Worm (Caenorhabditis elegans) whole organism, L4 larva: ENCODE results near the gene F53A2.3.

Experiments
- D1046.2 ChIP-seq: fragments of 200-800 bp; sonication (Bioruptor generic); IDR thresholded peaks from 2 replicates; pipeline ENCODE4 v1.3.6; 2022; ENCODE audit warnings: missing genetic modification characterization, missing compliant biosample characterization
- F37D6.2 ChIP-seq: sonication (generic microtip); optimal IDR thresholded peaks from 2 replicates; lab custom pipeline; 2016; ENCODE audit warnings: mild to moderate bottlenecking, missing genetic modification characterization, missing compliant biosample characterization
- F44E2.7 ChIP-seq: fragments of 200-800 bp; sonication (Bioruptor generic); IDR thresholded peaks from 2 replicates; pipeline ENCODE4 v2.1.2; 2022; ENCODE audit warnings: missing genetic modification characterization, missing compliant biosample characterization
- F49E8.2 ChIP-seq: sonication (generic microtip); optimal IDR thresholded peaks from 2 replicates; lab custom pipeline; 2016; ENCODE audit warnings: missing compliant biosample characterization, mild to moderate bottlenecking, missing genetic modification characterization, borderline replicate concordance
- Y48G9A.11 ChIP-seq: fragments of 200-800 bp; sonication (Bioruptor generic); IDR thresholded peaks from 2 replicates; pipeline ENCODE4 v1.3.6; 2022; ENCODE audit warnings: missing genetic modification reagents, missing genetic modification characterization, missing compliant biosample characterization
- ZK337.2 ChIP-seq: fragments of 200-800 bp; sonication (Bioruptor generic); IDR thresholded peaks from 2 replicates; pipeline ENCODE4 v1.3.6; 2022; ENCODE audit warnings: missing genetic modification reagents, missing genetic modification characterization, missing compliant biosample characterization
- ZK546.5 ChIP-seq, 2 experiments: sonication (generic microtip); optimal IDR thresholded peaks; 2 replicates each; lab custom pipeline; 2017; ENCODE audit warnings: missing biosample characterization in 2 of 2, missing genetic modification characterization in 2 of 2
- attf-4 ChIP-seq: sonication (generic microtip); optimal IDR thresholded peaks from 3 replicates; lab custom pipeline; 2017; ENCODE audit warnings: missing biosample characterization, missing genetic modification characterization
- ceh-28 ChIP-seq: fragments of 150-350 bp; optimal IDR thresholded peaks from 2 replicates; lab custom pipeline; 2014; ENCODE audit warnings: missing biosample characterization, missing genetic modification reagents, missing genetic modification characterization
- cey-2 ChIP-seq: sonication (generic microtip); optimal IDR thresholded peaks from 3 replicates; lab custom pipeline; 2017; ENCODE audit warnings: missing genetic modification characterization, mild to moderate bottlenecking, missing compliant biosample characterization, antibody characterized with exemption, borderline replicate concordance; ENCODE audit not compliant: insufficient read depth
- dmd-6 ChIP-seq: fragments of 200-800 bp; sonication (Bioruptor generic); IDR thresholded peaks from 2 replicates; pipeline ENCODE4 v1.3.6; 2022; ENCODE audit warnings: missing genetic modification reagents, missing genetic modification characterization, missing compliant biosample characterization
- dpl-1 ChIP-seq: fragments of 150-350 bp; optimal IDR thresholded peaks from 2 replicates; lab custom pipeline; 2014; ENCODE audit warnings: missing biosample characterization, missing genetic modification reagents, missing genetic modification characterization
- dve-1 ChIP-seq: sonication (generic microtip); optimal IDR thresholded peaks from 2 replicates; lab custom pipeline; 2017; ENCODE audit warnings: antibody characterized with exemption, mild to moderate bottlenecking, missing genetic modification characterization, missing compliant biosample characterization; ENCODE audit not compliant: insufficient read depth
- egl-27 ChIP-seq: sonication (generic microtip); optimal IDR thresholded peaks from 3 replicates; lab custom pipeline; 2017; ENCODE audit warnings: missing biosample characterization, missing genetic modification reagents, missing genetic modification characterization
- gei-8 ChIP-seq: fragments of 200-800 bp; sonication (Bioruptor generic); optimal IDR thresholded peaks from 2 replicates; lab custom pipeline; 2018; ENCODE audit warnings: mild to moderate bottlenecking, missing genetic modification characterization, missing compliant biosample characterization
- hlh-30 ChIP-seq: sonication (generic microtip); optimal IDR thresholded peaks from 2 replicates; lab custom pipeline; 2017; ENCODE audit warnings: antibody characterized with exemption, mild to moderate bottlenecking, missing genetic modification characterization, missing compliant biosample characterization; ENCODE audit not compliant: insufficient read depth
- lin-38 ChIP-seq: fragments of 200-800 bp; sonication (Bioruptor generic); IDR thresholded peaks from 2 replicates; pipeline ENCODE4 v1.3.6; 2022; ENCODE audit warnings: missing genetic modification reagents, missing genetic modification characterization, missing compliant biosample characterization
- lsy-2 ChIP-seq, 2 experiments: fragments of 150-350 bp in 1 of 2; sonication (generic microtip) in 1 of 2; optimal IDR thresholded peaks; 2 replicates each; lab custom pipeline; 2014 to 2017; ENCODE audit warnings: missing biosample characterization in 2 of 2, missing genetic modification characterization in 2 of 2
- madf-9 ChIP-seq: fragments of 200-800 bp; sonication (Bioruptor generic); conservative IDR thresholded peaks from 2 replicates; pipeline ENCODE4 v1.3.6; 2022; ENCODE audit warnings: missing genetic modification reagents, missing genetic modification characterization, missing compliant biosample characterization
- mep-1 ChIP-seq: fragments of 150-350 bp; sonication (generic microtip); optimal IDR thresholded peaks from 3 replicates; lab custom pipeline; 2014; ENCODE audit warnings: missing biosample characterization, missing genetic modification characterization
- mxl-2 ChIP-seq: fragments of 200-800 bp; sonication (Bioruptor generic); conservative IDR thresholded peaks from 2 replicates; pipeline ENCODE4 v1.3.6; 2022; ENCODE audit warnings: missing genetic modification reagents, missing genetic modification characterization, missing compliant biosample characterization
- mxl-3 ChIP-seq: fragments of 200-800 bp; sonication (Bioruptor generic); optimal IDR thresholded peaks from 2 replicates; lab custom pipeline; 2018; ENCODE audit warnings: mild to moderate bottlenecking, missing genetic modification characterization, missing compliant biosample characterization
- nhr-237 ChIP-seq: sonication (generic microtip); optimal IDR thresholded peaks from 2 replicates; lab custom pipeline; 2017; ENCODE audit warnings: missing biosample characterization, missing genetic modification characterization
- nhr-25 ChIP-seq: sonication (generic microtip); optimal IDR thresholded peaks from 2 replicates; lab custom pipeline; 2017; ENCODE audit warnings: missing genetic modification characterization, mild to moderate bottlenecking, missing compliant biosample characterization, antibody characterized with exemption, moderate library complexity, borderline replicate concordance; ENCODE audit not compliant: insufficient read depth
- nhr-28 ChIP-seq: fragments of 150-350 bp; optimal IDR thresholded peaks from 2 replicates; lab custom pipeline; 2014; ENCODE audit warnings: missing biosample characterization, missing genetic modification characterization
- nhr-6 ChIP-seq: fragments of 150-350 bp; optimal IDR thresholded peaks from 2 replicates; lab custom pipeline; 2014; ENCODE audit warnings: missing biosample characterization, missing genetic modification characterization
- nhr-76 ChIP-seq: fragments of 150-350 bp; optimal IDR thresholded peaks from 2 replicates; lab custom pipeline; 2014; ENCODE audit warnings: missing biosample characterization, missing genetic modification characterization
- nhr-77 ChIP-seq: fragments of 150-350 bp; optimal IDR thresholded peaks from 2 replicates; lab custom pipeline; 2014; ENCODE audit warnings: missing biosample characterization, missing genetic modification characterization
- pha-4 ChIP-seq, 2 experiments: fragments of 150-350 bp in 1 of 2; fragments of 200-800 bp in 1 of 2; sonication (Bioruptor generic) in 1 of 2; IDR thresholded peaks in 1 of 2; optimal IDR thresholded peaks in 1 of 2; 2 replicates each; pipeline versions ENCODE4 v1.3.6 to Lab custom; 2014 to 2022; ENCODE audit warnings: missing genetic modification characterization in 2 of 2, missing genetic modification reagents in 2 of 2, missing biosample characterization in 1 of 2, missing compliant biosample characterization in 1 of 2
- php-3 ChIP-seq: fragments of 200-800 bp; sonication (Bioruptor generic); IDR thresholded peaks from 2 replicates; pipeline ENCODE4 v1.3.6; 2022; ENCODE audit warnings: missing genetic modification reagents, missing genetic modification characterization, missing compliant biosample characterization
- sdz-12 ChIP-seq: fragments of 200-800 bp; sonication (Bioruptor generic); optimal IDR thresholded peaks from 2 replicates; lab custom pipeline; 2018; ENCODE audit warnings: mild to moderate bottlenecking, missing genetic modification characterization, missing compliant biosample characterization
- snpc-4 ChIP-seq: fragments of 150-350 bp; optimal IDR thresholded peaks from 2 replicates; lab custom pipeline; 2014; ENCODE audit warnings: missing biosample characterization, missing genetic modification characterization
- spr-3 ChIP-seq: fragments of 200-800 bp; sonication (Bioruptor generic); optimal IDR thresholded peaks from 2 replicates; lab custom pipeline; 2018; ENCODE audit warnings: mild to moderate bottlenecking, missing genetic modification characterization, missing compliant biosample characterization
- unc-130 ChIP-seq: sonication (generic microtip); optimal IDR thresholded peaks from 2 replicates; lab custom pipeline; 2016; ENCODE audit warnings: missing genetic modification reagents, missing genetic modification characterization, missing compliant biosample characterization
- unc-39 ChIP-seq: sonication (generic microtip); optimal IDR thresholded peaks from 2 replicates; lab custom pipeline; 2017; ENCODE audit warnings: missing biosample characterization, missing genetic modification characterization
- unc-62 ChIP-seq, 3 experiments: fragments of 150-350 bp in 1 of 3; sonication (generic microtip); optimal IDR thresholded peaks in 2 of 3; peaks in 1 of 3; 1 replicate in 1 of 3; 2 replicates in 2 of 3; lab custom pipeline; 2014 to 2017; ENCODE audit warnings: missing biosample characterization in 3 of 3, missing genetic modification characterization in 3 of 3, missing genetic modification reagents in 3 of 3, missing genotype in 1 of 3
- zfp-3 ChIP-seq: fragments of 200-800 bp; sonication (Bioruptor generic); conservative IDR thresholded peaks from 2 replicates; pipeline ENCODE4 v1.3.6; 2022; ENCODE audit warnings: missing genetic modification reagents, missing genetic modification characterization, missing compliant biosample characterization
- ztf-11 ChIP-seq: fragments of 150-350 bp; optimal IDR thresholded peaks from 2 replicates; lab custom pipeline; 2014; ENCODE audit warnings: missing biosample characterization, missing genetic modification characterization

F53A2.3 gene

DNA sequence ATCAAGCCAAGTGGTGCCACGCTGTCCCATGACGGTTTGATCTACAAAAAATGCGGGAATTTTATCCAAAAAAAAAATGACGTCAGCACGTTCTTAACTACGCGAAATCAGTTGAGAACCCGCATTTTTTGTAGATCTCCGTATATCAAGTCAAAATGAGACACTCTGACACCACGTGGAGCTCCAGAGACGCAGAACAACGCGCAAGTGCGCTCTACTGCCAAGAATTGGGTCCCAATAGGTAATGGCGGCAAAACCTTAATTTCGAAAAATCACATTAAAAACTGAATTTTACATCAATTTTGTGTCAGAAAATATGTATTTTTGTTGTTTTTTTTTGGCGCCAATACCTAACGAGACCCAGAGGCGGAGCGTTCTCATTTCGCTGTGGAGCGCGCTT, 22.6 kb downstream of the F53A2.3 start:
- TF ChIP-seq D1046.2 (GFP tag; lab: Robert Waterston, UW) (0 out of 2 replicates have a peak, but pooled peaks have one; percentile 9), nhr-237 (tag; lab: Kevin White, UChicago) (no peak)

DNA sequence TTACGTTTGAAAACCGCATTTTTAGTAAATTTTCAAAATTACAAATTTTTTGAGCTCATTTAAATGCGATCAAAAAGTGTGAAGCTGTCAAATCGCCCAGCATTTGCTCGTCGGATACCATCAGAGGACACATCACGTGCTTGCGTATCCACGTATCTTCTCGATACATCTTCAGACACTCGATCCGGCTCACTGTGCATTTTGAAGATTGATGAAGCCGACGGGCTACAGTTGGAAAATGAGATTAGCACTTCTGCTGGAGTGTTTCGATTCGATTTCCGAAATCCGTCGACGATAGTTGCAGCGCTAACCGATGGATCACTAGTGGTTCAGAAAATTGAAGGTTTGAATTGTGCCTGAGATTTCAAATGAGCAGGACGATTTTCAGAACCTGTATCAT, 24.5 kb downstream of the F53A2.3 start, which contains the start of gene dph-7:
dph-7 (plus strand) TSS at position 53 of the 400 bp plus-strand sequence.
- TF ChIP-seq dmd-6 (GFP tag; lab: Robert Waterston, UW) (no peak), gei-8 (GFP tag; lab: Kevin White, UChicago) (no peak), unc-62 (GFP tag; optimal IDR thresholded peaks at IDR 0.05 in 1 of 2; lab: Kevin White, UChicago) (peak in 1 of 2 experiments; percentile 91), unc-62 (tag; optimal IDR thresholded peaks at IDR 0.05; lab: Kevin White, UChicago) (no peak)
- TF ChIP-seq, all 104 proteins: peak for 1

DNA sequence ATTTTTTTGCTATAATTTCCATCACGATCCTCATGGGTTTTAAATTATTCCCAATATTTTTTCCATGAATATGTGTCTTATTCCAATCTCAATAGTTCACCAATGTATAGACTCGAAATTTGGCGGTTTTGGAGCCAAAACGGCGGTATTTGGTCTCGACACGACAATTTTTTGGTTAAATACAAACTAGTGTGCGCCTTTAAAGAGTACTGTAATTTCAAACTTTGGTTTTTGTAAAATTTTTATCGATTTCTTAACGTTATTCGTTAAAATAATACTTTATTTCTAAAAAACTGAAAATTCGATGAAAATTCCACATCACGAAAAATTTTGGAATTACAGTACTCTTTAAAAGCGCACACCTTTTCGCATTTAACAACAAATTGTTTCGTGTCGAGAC, 24.9 kb downstream of the F53A2.3 start:
- TF ChIP-seq zfp-3 (GFP tag; lab: Robert Waterston, UW) (no peak), nhr-25 (no peak), madf-9 (GFP tag; lab: Robert Waterston, UW) (no peak), ZK337.2 (GFP tag; lab: Robert Waterston, UW) (no peak), unc-130 (GFP tag; lab: Kevin White, UChicago) (no peak), F49E8.2 (no peak), cey-2 (tag; lab: Kevin White, UChicago) (no peak), ZK546.5 (tag; optimal IDR thresholded peaks at IDR 0.05; lab: Kevin White, UChicago) (no peak), nhr-6 (no peak), mxl-2 (no peak)

DNA sequence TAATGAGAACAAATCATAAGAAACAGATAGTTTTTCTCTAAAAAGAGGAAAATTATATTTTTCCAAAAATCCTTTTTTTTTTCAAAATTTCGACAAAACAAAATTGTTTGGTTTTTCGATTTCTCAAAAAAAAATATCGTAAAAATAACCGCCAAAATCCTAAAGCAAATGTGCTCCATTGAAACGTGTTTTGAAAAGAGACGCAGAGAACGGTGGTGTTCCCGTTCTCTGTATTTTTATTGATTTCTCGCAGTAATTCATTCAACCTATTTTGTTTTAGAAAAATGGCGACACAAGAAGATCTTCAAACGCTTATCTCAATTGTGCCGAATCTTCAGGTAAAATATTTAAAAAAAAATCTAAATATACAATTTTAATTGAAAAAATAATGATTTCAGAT, 25.8 kb downstream of the F53A2.3 start, which contains the start of gene Y43F4B.10:
Y43F4B.10 (plus strand) TSS at position 281 of the 400 bp plus-strand sequence.
- no peak for TF ChIP-seq gei-8 (GFP tag; lab: Kevin White, UChicago)
- TF ChIP-seq mep-1 (tag; lab: Kevin White, UChicago): peak; percentile 7
- no peak for TF ChIP-seq sdz-12 (GFP tag; lab: Kevin White, UChicago)
- no peak for TF ChIP-seq egl-27
- TF ChIP-seq lin-38 (GFP tag; lab: Robert Waterston, UW): peak; percentile 65
- peak; percentile 27 for TF ChIP-seq hlh-30 (tag; lab: Kevin White, UChicago)
- TF ChIP-seq nhr-28 (tag; lab: Kevin White, UChicago): peak; percentile 11
- TF ChIP-seq F37D6.2: no peak
- TF ChIP-seq F44E2.7 (GFP tag; lab: Robert Waterston, UW): no peak
- no peak for TF ChIP-seq nhr-77 (tag; lab: Kevin White, UChicago)
- TF ChIP-seq cey-2 (tag; lab: Kevin White, UChicago): no peak
- peak; percentile 54 for TF ChIP-seq dpl-1
- no peak for TF ChIP-seq php-3 (GFP tag; lab: Robert Waterston, UW)
- TF ChIP-seq nhr-6: no peak
- TF ChIP-seq lsy-2 (tag; optimal IDR thresholded peaks at IDR 0.05; lab: Kevin White, UChicago): peak in 1 of 2 experiments; percentile 55
- no peak for TF ChIP-seq spr-3 (GFP tag; lab: Kevin White, UChicago)
- no peak for TF ChIP-seq attf-4 (tag; lab: Kevin White, UChicago)
- TF ChIP-seq nhr-76: no peak
- no peak for TF ChIP-seq snpc-4 (tag; lab: Kevin White, UChicago)
- TF ChIP-seq mxl-2: no peak
- no peak for TF ChIP-seq ceh-28 (tag; lab: Kevin White, UChicago)
- TF ChIP-seq D1046.2 (GFP tag; lab: Robert Waterston, UW): no peak
- TF ChIP-seq Y48G9A.11 (GFP tag; lab: Robert Waterston, UW): no peak
- TF ChIP-seq dve-1 (tag; lab: Kevin White, UChicago): peak; percentile 8
- TF ChIP-seq ztf-11 (tag; lab: Kevin White, UChicago): no peak
- no peak for TF ChIP-seq unc-39 (tag; lab: Kevin White, UChicago)
- no peak for TF ChIP-seq mxl-3
- TF ChIP-seq pha-4 (GFP tag; IDR thresholded peaks at IDR 0.05; lab: Robert Waterston, UW): no peak
- TF ChIP-seq pha-4 (tag; optimal IDR thresholded peaks at IDR 0.05; lab: Kevin White, UChicago): no peak
- TF ChIP-seq nhr-25: no peak
